Worm (Caenorhabditis elegans): ENCODE results near the gene hic-1.

DNA sequence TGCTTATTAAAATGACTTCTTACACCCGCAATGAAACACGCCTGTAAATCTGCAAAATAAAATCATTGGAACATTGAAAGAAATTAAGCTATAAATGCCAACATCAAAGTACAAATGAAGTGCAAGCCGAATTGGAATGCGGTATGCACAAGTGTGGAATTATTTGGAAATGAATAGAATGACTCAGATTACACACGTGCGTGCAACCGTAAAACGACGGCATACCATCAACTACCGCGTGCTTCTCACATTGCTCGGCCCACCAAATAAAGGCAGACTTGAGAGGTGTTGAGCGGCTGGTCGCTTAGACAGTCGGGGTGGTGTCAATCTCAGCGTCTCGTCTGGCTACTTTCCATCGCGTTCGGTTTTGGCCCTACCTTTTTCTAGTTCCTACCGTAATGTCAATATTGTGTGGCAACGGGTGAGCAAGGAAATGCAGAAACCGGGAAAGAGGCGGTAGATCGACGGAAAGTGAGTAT, 36.2 kb downstream of the hic-1 start, which contains the start of gene aaim-1:
- no peak for TF ChIP-seq ets-7 (tag; optimal IDR thresholded peaks at IDR 0.05)
- TF ChIP-seq tra-4 (tag; optimal IDR thresholded peaks at IDR 0.05), result no peak
- TF ChIP-seq B0310.2 (tag; optimal IDR thresholded peaks at IDR 0.05), result no peak
- no peak for TF ChIP-seq pes-1 (GFP tag; IDR thresholded peaks at IDR 0.05)
- no peak for TF ChIP-seq flt-1 (GFP tag; IDR thresholded peaks at IDR 0.05)
- TF ChIP-seq sea-1 (GFP tag; conservative IDR thresholded peaks at IDR 0.05), result no peak
- TF ChIP-seq ama-1 (optimal IDR thresholded peaks at IDR 0.05), result no peak
- no peak for TF ChIP-seq ceh-13 (GFP tag; optimal IDR thresholded peaks at IDR 0.05)
- no peak for TF ChIP-seq hmbx-1 (tag; optimal IDR thresholded peaks at IDR 0.05)
- TF ChIP-seq aly-1 (tag; optimal IDR thresholded peaks at IDR 0.05), result no peak
